Fruit fly (Drosophila melanogaster): ENCODE data around the gene Atg16.
A peak's percentile ranks its signal among the peaks of the same experiment; 100 is the strongest.

Gene Atg16

DNA sequence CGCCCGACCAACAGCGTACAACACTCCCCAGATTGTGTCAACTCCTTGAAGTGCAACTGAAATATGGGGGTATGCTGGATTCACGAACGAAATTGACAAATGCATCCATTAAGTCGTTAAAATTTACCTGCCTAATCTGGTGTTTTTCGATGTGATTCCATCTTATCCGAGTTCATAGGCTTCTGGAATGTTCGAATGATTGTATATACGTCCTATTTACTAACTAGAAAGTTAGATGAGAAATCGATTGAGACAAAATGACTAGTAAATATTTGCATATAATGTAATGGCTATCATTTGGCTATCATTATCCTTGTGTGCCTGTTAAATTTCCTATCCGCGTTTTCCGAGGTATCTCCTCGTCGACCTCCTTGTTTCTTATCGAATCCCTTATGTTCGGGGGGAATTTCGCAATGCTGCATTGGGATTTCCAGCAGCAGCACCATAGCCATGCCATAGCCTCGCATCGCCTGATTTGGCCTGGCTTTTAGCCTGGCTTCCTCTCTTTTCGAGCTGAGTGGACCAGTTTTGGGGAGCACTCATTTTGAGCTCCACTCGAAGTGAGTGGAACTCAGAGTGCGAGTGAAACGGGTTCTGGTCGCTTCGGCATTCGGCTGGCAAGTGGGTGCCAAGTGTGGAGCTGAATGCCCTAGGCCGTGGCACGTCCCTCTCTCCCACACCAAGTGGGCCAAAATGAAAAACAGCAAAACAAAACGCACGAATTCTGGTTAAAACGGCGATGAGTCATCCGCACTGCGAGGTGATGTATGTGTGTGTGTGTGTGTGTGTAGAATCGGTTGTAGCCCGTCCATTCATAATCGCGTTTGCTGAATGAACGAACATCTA lies 56.5 kb downstream of the Atg16 start (continued):
- TF ChIP-seq cwo (GFP tag; optimal IDR thresholded peaks at IDR 0.05) = peak; percentile 65
- no peak for TF ChIP-seq cas (GFP tag; IDR thresholded peaks at IDR 0.05)
- peak; percentile 49; the same call in 1 of the 2 replicates for TF ChIP-seq rib (GFP tag; IDR thresholded peaks at IDR 0.05)
- TF ChIP-seq CG2712 (tag; optimal IDR thresholded peaks at IDR 0.05) = no peak
- TF ChIP-seq kay (GFP tag; optimal IDR thresholded peaks at IDR 0.05) = peak; percentile 96
- TF ChIP-seq Aef1 (GFP tag; IDR thresholded peaks at IDR 0.05) = no peak
- no peak for TF ChIP-seq danr (GFP tag; IDR thresholded peaks at IDR 0.05)
- TF ChIP-seq Fer3 (tag; optimal IDR thresholded peaks at IDR 0.05) = no peak
- no peak for TF ChIP-seq sens-2 (GFP tag; IDR thresholded peaks at IDR 0.05)
- TF ChIP-seq CG12236 (GFP tag; optimal IDR thresholded peaks at IDR 0.05) = no peak
- TF ChIP-seq bbx (GFP tag; IDR thresholded peaks at IDR 0.05; ENCODE audit: partially characterized antibody) = peak; percentile 60; the same call in 1 of the 2 replicates
- no peak for TF ChIP-seq CG9817 (tag; optimal IDR thresholded peaks at IDR 0.05)
- TF ChIP-seq unpg (GFP tag; optimal IDR thresholded peaks at IDR 0.05) = no peak
- no peak for TF ChIP-seq CG14667 (GFP tag; IDR thresholded peaks at IDR 0.05)
- no peak for TF ChIP-seq h (optimal IDR thresholded peaks at IDR 0.05)
- no peak for TF ChIP-seq CG13296 (GFP tag; optimal IDR thresholded peaks at IDR 0.05)
- peak; percentile 52; the same call in 1 of the 2 replicates for TF ChIP-seq crol (GFP tag; IDR thresholded peaks at IDR 0.05)
- no peak for TF ChIP-seq CG1792 (GFP tag; optimal IDR thresholded peaks at IDR 0.05)
- no peak for TF ChIP-seq Opbp (GFP tag; IDR thresholded peaks at IDR 0.05; ENCODE audit: partially characterized antibody)
- TF ChIP-seq fu2 (GFP tag; optimal IDR thresholded peaks at IDR 0.05) = no peak
- no peak for TF ChIP-seq nmo (GFP tag; optimal IDR thresholded peaks at IDR 0.05)
- no peak for TF ChIP-seq CG12219 (GFP tag; optimal IDR thresholded peaks at IDR 0.05)
- TF ChIP-seq Kr (GFP tag; optimal IDR thresholded peaks at IDR 0.05) = no peak
- TF ChIP-seq CG12391 (tag; optimal IDR thresholded peaks at IDR 0.05) = no peak
- no peak for TF ChIP-seq CG15479 (GFP tag; optimal IDR thresholded peaks at IDR 0.05)
- no peak for TF ChIP-seq CG3163 (GFP tag; optimal IDR thresholded peaks at IDR 0.05)
- TF ChIP-seq mam (GFP tag; optimal IDR thresholded peaks at IDR 0.05) = no peak
- TF ChIP-seq abd-A (tag; optimal IDR thresholded peaks at IDR 0.05) = peak; percentile 47
- no peak for TF ChIP-seq zen2 (GFP tag; IDR thresholded peaks at IDR 0.05; ENCODE audit: partially characterized antibody)
- TF ChIP-seq Bgb (GFP tag; IDR thresholded peaks at IDR 0.05; ENCODE audit: partially characterized antibody) = peak; percentile 66; the same call in 1 of the 2 replicates
- no peak for TF ChIP-seq CG13624 (GFP tag; optimal IDR thresholded peaks at IDR 0.05)
- no peak for TF ChIP-seq CG11560 (tag; IDR thresholded peaks at IDR 0.05)
- no peak for TF ChIP-seq kni (GFP tag; optimal IDR thresholded peaks at IDR 0.05)
- TF ChIP-seq Bteb2 (GFP tag; optimal IDR thresholded peaks at IDR 0.05) = no peak
- TF ChIP-seq ase (GFP tag; IDR thresholded peaks at IDR 0.05) = no peak
- TF ChIP-seq CG10979 (tag; optimal IDR thresholded peaks at IDR 0.05) = no peak
- no peak for TF ChIP-seq CG7357 (GFP tag; IDR thresholded peaks at IDR 0.05)
- no peak for TF ChIP-seq hth (optimal IDR thresholded peaks at IDR 0.05)
- no peak for TF ChIP-seq ash1 (GFP tag; optimal IDR thresholded peaks at IDR 0.05)
- no peak for TF ChIP-seq CG1529 (GFP tag; optimal IDR thresholded peaks at IDR 0.05)
- TF ChIP-seq ranshi (GFP tag; IDR thresholded peaks at IDR 0.05) = no peak
- peak; percentile 41; the same call in 1 of the 2 replicates for TF ChIP-seq tna (GFP tag; IDR thresholded peaks at IDR 0.05; ENCODE audit: partially characterized antibody)
- peak; percentile 54 for TF ChIP-seq Deaf1 (tag; optimal IDR thresholded peaks at IDR 0.05)
- TF ChIP-seq Camta (GFP tag; optimal IDR thresholded peaks at IDR 0.05) = no peak
- no peak for TF ChIP-seq slbo (GFP tag; IDR thresholded peaks at IDR 0.05)
- no peak for TF ChIP-seq Awh (GFP tag; IDR thresholded peaks at IDR 0.05)
- TF ChIP-seq nau (GFP tag; optimal IDR thresholded peaks at IDR 0.05) = no peak
- no peak for TF ChIP-seq cad (GFP tag; optimal IDR thresholded peaks at IDR 0.05)
- peak; percentile 5 to 29 for TF ChIP-seq Trl (optimal IDR thresholded peaks at IDR 0.05)
- TF ChIP-seq Trl (GFP tag; optimal IDR thresholded peaks at IDR 0.05) = no peak

All from whole organism, embryonic.